Worm (Caenorhabditis elegans): ENCODE data around the gene idpp-6.

Gene idpp-6

ce11 chrX:6742011-6742683 is 40.8 kb upstream of the idpp-6 start, which contains the start of gene mdl-1:
Gene mdl-1, plus strand, starts transcription at chrX:6742351.
- TF ChIP-seq cnd-1 (tag; optimal IDR thresholded peaks at IDR 0.05) = no peak
- TF ChIP-seq lsy-2 (tag; optimal IDR thresholded peaks at IDR 0.05) = peak; percentile 51
- TF ChIP-seq sem-2 (GFP tag; optimal IDR thresholded peaks at IDR 0.05) = no peak
- TF ChIP-seq lin-13 (tag; optimal IDR thresholded peaks at IDR 0.05) = peak; percentile 72
- TF ChIP-seq ceh-39 (tag; optimal IDR thresholded peaks at IDR 0.05) = no peak
- TF ChIP-seq ztf-11 (tag; optimal IDR thresholded peaks at IDR 0.05) = peak; percentile 76
- TF ChIP-seq M03D4.4 (tag; optimal IDR thresholded peaks at IDR 0.05) = peak; percentile 56
- TF ChIP-seq mls-2 (tag; optimal IDR thresholded peaks at IDR 0.05) = peak; percentile 82
- TF ChIP-seq nhr-2 (tag; optimal IDR thresholded peaks at IDR 0.05) = peak; percentile 48
- no peak for TF ChIP-seq snpc-4 (tag; optimal IDR thresholded peaks at IDR 0.05)
- peak; percentile 35 for TF ChIP-seq mep-1 (tag; optimal IDR thresholded peaks at IDR 0.05)
- TF ChIP-seq elt-1 (tag; optimal IDR thresholded peaks at IDR 0.05; ENCODE audit: borderline replicate concordance, insufficient read depth) = peak; percentile 81
- no peak for TF ChIP-seq mab-5 (tag; optimal IDR thresholded peaks at IDR 0.05)
- peak; percentile 38 for TF ChIP-seq zip-8 (tag; optimal IDR thresholded peaks at IDR 0.05)
- peak; percentile 61 for TF ChIP-seq nhr-76 (tag; optimal IDR thresholded peaks at IDR 0.05)
- TF ChIP-seq tbx-8 (GFP tag; optimal IDR thresholded peaks at IDR 0.05) = peak; percentile 65
- TF ChIP-seq nhr-28 (tag; optimal IDR thresholded peaks at IDR 0.05) = no peak
- TF ChIP-seq sptf-1 (tag; optimal IDR thresholded peaks at IDR 0.05) = peak; percentile 89
- TF ChIP-seq ham-2 (GFP tag; optimal IDR thresholded peaks at IDR 0.05) = peak; percentile 100
- TF ChIP-seq bed-3 (GFP tag; optimal IDR thresholded peaks at IDR 0.05) = peak; percentile 46
- peak; percentile 80 for TF ChIP-seq unc-120 (tag; optimal IDR thresholded peaks at IDR 0.05; ENCODE audit: poor library complexity, severe bottlenecking)
- peak; percentile 67 for TF ChIP-seq ceh-83 (GFP tag; optimal IDR thresholded peaks at IDR 0.05)
- peak; percentile 81 for TF ChIP-seq unc-39 (tag; optimal IDR thresholded peaks at IDR 0.05)
- TF ChIP-seq drap-1 (GFP tag; optimal IDR thresholded peaks at IDR 0.05) = peak; percentile 76
- peak; percentile 60 for TF ChIP-seq ceh-43 (GFP tag; optimal IDR thresholded peaks at IDR 0.05)
- TF ChIP-seq elt-3 (tag; optimal IDR thresholded peaks at IDR 0.05) = peak; percentile 65
- peak; percentile 23 for TF ChIP-seq hlh-1 (tag; optimal IDR thresholded peaks at IDR 0.05)
- peak; percentile 39 for TF ChIP-seq ces-1 (GFP tag; optimal IDR thresholded peaks at IDR 0.05)
- no peak for TF ChIP-seq flh-1 (GFP tag; optimal IDR thresholded peaks at IDR 0.05)
- no peak for TF ChIP-seq nhr-12 (tag; optimal IDR thresholded peaks at IDR 0.05)
- peak; percentile 64 for TF ChIP-seq nhr-237 (tag; optimal IDR thresholded peaks at IDR 0.05)
- TF ChIP-seq pha-4 (tag; optimal IDR thresholded peaks at IDR 0.05) = peak; percentile 98
- peak; percentile 51 for TF ChIP-seq unc-62 (GFP tag; optimal IDR thresholded peaks at IDR 0.05)
- no peak for TF ChIP-seq lin-32 (GFP tag; optimal IDR thresholded peaks at IDR 0.05)
- TF ChIP-seq blmp-1 (tag; optimal IDR thresholded peaks at IDR 0.05) = peak; percentile 11

DNA sequence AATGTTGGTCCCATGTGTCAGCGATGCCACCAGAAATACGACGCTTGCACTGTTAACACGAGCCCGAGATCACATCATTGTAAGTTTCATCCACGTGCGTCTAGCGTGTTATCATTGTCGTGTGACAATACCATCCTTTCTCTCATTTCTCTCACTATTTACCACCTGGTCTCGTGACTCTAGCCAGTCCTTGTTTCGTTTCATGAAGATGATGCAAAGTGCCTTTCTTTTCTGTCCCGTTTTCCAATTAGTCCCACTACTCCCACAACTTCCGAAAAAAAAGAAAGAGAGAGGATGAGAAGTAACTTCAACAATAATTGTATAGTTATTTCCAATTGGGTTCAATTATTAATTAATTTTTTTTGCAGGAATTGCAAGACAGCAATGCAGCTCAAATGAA is 40.1 kb upstream of the idpp-6 start:
- TF ChIP-seq unc-120 (tag; optimal IDR thresholded peaks at IDR 0.05; ENCODE audit: poor library complexity, severe bottlenecking) (peak; percentile 5), pha-4 (tag; optimal IDR thresholded peaks at IDR 0.05) (no peak)

- no peak for TF ChIP-seq elt-3 (tag; optimal IDR thresholded peaks at IDR 0.05)
- TF ChIP-seq sem-2 (GFP tag; optimal IDR thresholded peaks at IDR 0.05) = no peak
- no peak for TF ChIP-seq ham-2 (GFP tag; optimal IDR thresholded peaks at IDR 0.05)
- TF ChIP-seq drap-1 (GFP tag; optimal IDR thresholded peaks at IDR 0.05) = no peak
- no peak for TF ChIP-seq nhr-237 (tag; optimal IDR thresholded peaks at IDR 0.05)
- no peak for TF ChIP-seq M03D4.4 (tag; optimal IDR thresholded peaks at IDR 0.05)
- no peak for TF ChIP-seq zip-8 (tag; optimal IDR thresholded peaks at IDR 0.05)
- TF ChIP-seq lsy-2 (tag; optimal IDR thresholded peaks at IDR 0.05) = no peak
- no peak for TF ChIP-seq pha-4 (tag; optimal IDR thresholded peaks at IDR 0.05)
- no peak for TF ChIP-seq mab-5 (tag; optimal IDR thresholded peaks at IDR 0.05)
These were observed 39.6 kb upstream of the idpp-6 start for ce11 chrX:6743344-6743743.
